Fruit fly (Drosophila melanogaster) whole organism, embryonic: ENCODE data around the gene CG33124.

Experiments used
- Abd-B ChIP-seq: fragments of 200-800 bp; sonication (Bioruptor generic); optimal IDR thresholded peaks from 2 replicates; lab custom pipeline; 2018; ENCODE audit warnings: missing biosample characterization, mild to moderate bottlenecking, missing genetic modification characterization, moderate library complexity
- B-H2 ChIP-seq: fragments of 200-800 bp; sonication (Bioruptor generic); optimal IDR thresholded peaks from 2 replicates; lab custom pipeline; 2018; ENCODE audit warnings: missing biosample characterization, mild to moderate bottlenecking, missing genetic modification characterization
- Bteb2 ChIP-seq: fragments of 200-800 bp; sonication (Bioruptor generic); optimal IDR thresholded peaks from 2 replicates; lab custom pipeline; 2016; ENCODE audit warnings: missing biosample characterization, missing genetic modification characterization
- CG10147 ChIP-seq: fragments of 200-800 bp; sonication (Bioruptor generic); optimal IDR thresholded peaks from 2 replicates; lab custom pipeline; 2019; ENCODE audit warnings: missing biosample characterization, mild to moderate bottlenecking, missing genetic modification characterization, moderate library complexity
- CG12659 ChIP-seq: fragments of 200-800 bp; sonication (Bioruptor generic); optimal IDR thresholded peaks from 3 replicates; lab custom pipeline; 2017; ENCODE audit warnings: mild to moderate bottlenecking, missing biosample characterization, missing genetic modification reagents, missing genetic modification characterization
- CG13775 ChIP-seq: fragments of 200-800 bp; sonication (Bioruptor generic); optimal IDR thresholded peaks from 3 replicates; lab custom pipeline; 2017; ENCODE audit warnings: missing biosample characterization, mild to moderate bottlenecking, missing genetic modification characterization
- CG14050 ChIP-seq: fragments of 200-800 bp; sonication (Bioruptor generic); IDR thresholded peaks from 3 replicates; pipeline ENCODE4 v1.3.6; 2022; ENCODE audit warnings: missing biosample characterization, missing genetic modification characterization
- CG14667 ChIP-seq: fragments of 200-800 bp; sonication (Bioruptor generic); IDR thresholded peaks from 2 replicates; pipeline ENCODE4 v1.3.6; 2022; ENCODE audit warnings: missing biosample characterization, missing genetic modification characterization
- CG17361 ChIP-seq: fragments of 200-800 bp; sonication (Bioruptor generic); IDR thresholded peaks from 3 replicates; pipeline ENCODE4 v1.3.6; 2022; ENCODE audit warnings: missing biosample characterization, missing genetic modification characterization
- CG32772 ChIP-seq: fragments of 200-800 bp; sonication (Bioruptor generic); IDR thresholded peaks from 2 replicates; pipeline ENCODE4 v1.3.6; 2022; ENCODE audit warnings: missing biosample characterization, missing genetic modification characterization
- CG33213 ChIP-seq: fragments of 200-800 bp; sonication (Bioruptor generic); optimal IDR thresholded peaks from 3 replicates; lab custom pipeline; 2016; ENCODE audit warnings: missing biosample characterization, missing genetic modification characterization
- CG6765 ChIP-seq: fragments of 200-800 bp; sonication (Bioruptor generic); optimal IDR thresholded peaks from 3 replicates; lab custom pipeline; 2017; ENCODE audit warnings: missing biosample characterization, mild to moderate bottlenecking, missing genetic modification characterization
- CG8765 ChIP-seq: fragments of 200-800 bp; sonication (Bioruptor generic); IDR thresholded peaks from 2 replicates; pipeline ENCODE4 v1.3.6; 2022; ENCODE audit warnings: missing biosample characterization, missing genetic modification characterization
- CG8924 ChIP-seq: fragments of 200-800 bp; optimal IDR thresholded peaks from 3 replicates; lab custom pipeline; 2019; ENCODE audit warnings: missing biosample characterization, mild to moderate bottlenecking, missing genetic modification characterization, moderate library complexity
- D19A ChIP-seq: fragments of 200-800 bp; optimal IDR thresholded peaks from 3 replicates; lab custom pipeline; 2019; ENCODE audit warnings: missing biosample characterization, mild to moderate bottlenecking, missing genetic modification characterization, moderate library complexity
- D19B ChIP-seq: fragments of 200-800 bp; sonication (Bioruptor generic); optimal IDR thresholded peaks from 2 replicates; lab custom pipeline; 2017; ENCODE audit warnings: missing biosample characterization, mild to moderate bottlenecking, missing genetic modification characterization
- Dad ChIP-seq: fragments of 200-800 bp; sonication (Bioruptor generic); optimal IDR thresholded peaks from 3 replicates; lab custom pipeline; 2016; ENCODE audit warnings: missing biosample characterization, missing genetic modification characterization
- Dp ChIP-seq: fragments of 200-800 bp; sonication (Bioruptor generic); optimal IDR thresholded peaks from 2 replicates; lab custom pipeline; 2018; ENCODE audit warnings: missing biosample characterization, mild to moderate bottlenecking, missing genetic modification characterization, moderate library complexity
- Drgx ChIP-seq: fragments of 200-800 bp; sonication (Bioruptor generic); IDR thresholded peaks from 2 replicates; pipeline ENCODE4 v1.3.6; 2022; ENCODE audit warnings: missing biosample characterization, missing genetic modification characterization
- GATAe ChIP-seq: fragments of 200-800 bp; sonication (Bioruptor generic); conservative IDR thresholded peaks from 2 replicates; pipeline ENCODE4 v1.3.6; 2022; ENCODE audit warnings: missing biosample characterization, missing genetic modification characterization
- HHEX ChIP-seq: fragments of 200-800 bp; sonication (Bioruptor generic); optimal IDR thresholded peaks from 3 replicates; lab custom pipeline; 2017; ENCODE audit warnings: missing biosample characterization, mild to moderate bottlenecking, missing genetic modification characterization, missing genetic modification reagents
- HLH54F ChIP-seq: fragments of 200-800 bp; sonication (Bioruptor generic); optimal IDR thresholded peaks from 3 replicates; lab custom pipeline; 2016; ENCODE audit warnings: missing biosample characterization, missing genetic modification characterization
- Hmr ChIP-seq: fragments of 200-800 bp; sonication (Bioruptor generic); optimal IDR thresholded peaks from 3 replicates; lab custom pipeline; 2017; ENCODE audit warnings: mild to moderate bottlenecking, missing biosample characterization, missing genetic modification reagents, missing genetic modification characterization
- Hmx ChIP-seq: fragments of 200-800 bp; sonication (Bioruptor generic); optimal IDR thresholded peaks from 2 replicates; lab custom pipeline; 2016; ENCODE audit warnings: missing biosample characterization, missing genetic modification characterization
- NfI ChIP-seq: fragments of 200-800 bp; sonication (Bioruptor generic); optimal IDR thresholded peaks from 3 replicates; lab custom pipeline; 2018; ENCODE audit warnings: missing biosample characterization, mild to moderate bottlenecking, missing genetic modification characterization, moderate library complexity
- abd-A ChIP-seq: fragments of 200-800 bp; sonication (Bioruptor generic); optimal IDR thresholded peaks from 3 replicates; lab custom pipeline; 2019; ENCODE audit warnings: missing biosample characterization, mild to moderate bottlenecking, missing genetic modification characterization, moderate library complexity
- bab2 ChIP-seq: fragments of 200-800 bp; sonication (Bioruptor generic); optimal IDR thresholded peaks from 2 replicates; lab custom pipeline; 2016; ENCODE audit warnings: missing biosample characterization, missing genetic modification characterization
- bsh ChIP-seq, 2 experiments: fragments of 200-800 bp; sonication (Bioruptor generic); optimal IDR thresholded peaks; 2 replicates each; lab custom pipeline; 2017 to 2018; ENCODE audit warnings: mild to moderate bottlenecking in 2 of 2, missing biosample characterization in 2 of 2, missing genetic modification characterization in 2 of 2, moderate library complexity in 1 of 2
- caup ChIP-seq: fragments of 200-800 bp; sonication (Bioruptor generic); optimal IDR thresholded peaks from 3 replicates; lab custom pipeline; 2017; ENCODE audit warnings: missing biosample characterization, mild to moderate bottlenecking, missing genetic modification characterization, moderate library complexity; ENCODE audit not compliant: severe bottlenecking
- cwo ChIP-seq: fragments of 200-800 bp; sonication (Bioruptor generic); optimal IDR thresholded peaks from 3 replicates; lab custom pipeline; 2017; ENCODE audit warnings: missing biosample characterization, missing genetic modification characterization, mild to moderate bottlenecking, moderate library complexity, missing genetic modification reagents
- dmrt11E ChIP-seq: fragments of 200-800 bp; sonication (Bioruptor generic); optimal IDR thresholded peaks from 3 replicates; lab custom pipeline; 2018; ENCODE audit warnings: missing biosample characterization, mild to moderate bottlenecking, missing genetic modification characterization, moderate library complexity
- emc ChIP-seq: fragments of 200-800 bp; sonication (Bioruptor generic); optimal IDR thresholded peaks from 2 replicates; lab custom pipeline; 2016; ENCODE audit warnings: missing biosample characterization, missing genetic modification characterization
- en ChIP-seq: fragments of 200-800 bp; sonication (Bioruptor generic); optimal IDR thresholded peaks from 2 replicates; lab custom pipeline; 2016; ENCODE audit warnings: missing biosample characterization, missing genetic modification characterization
- eve ChIP-seq, 2 experiments: fragments of >200 bp; optimal IDR thresholded peaks; 2 replicates each; lab custom pipeline; 2017; ENCODE audit warnings: missing biosample characterization in 2 of 2, missing genetic modification characterization in 2 of 2
- fd3F ChIP-seq: fragments of 200-800 bp; sonication (Bioruptor generic); optimal IDR thresholded peaks from 2 replicates; lab custom pipeline; 2018; ENCODE audit warnings: missing biosample characterization, mild to moderate bottlenecking, missing genetic modification characterization, moderate library complexity
- grn ChIP-seq: fragments of 200-800 bp; sonication (Bioruptor generic); optimal IDR thresholded peaks from 3 replicates; lab custom pipeline; 2017; ENCODE audit warnings: missing biosample characterization, missing genetic modification characterization
- gsb-n ChIP-seq: fragments of 200-800 bp; sonication (Bioruptor generic); optimal IDR thresholded peaks from 3 replicates; lab custom pipeline; 2018; ENCODE audit warnings: missing biosample characterization, mild to moderate bottlenecking, missing genetic modification characterization
- ham ChIP-seq: fragments of 200-800 bp; sonication (Bioruptor generic); IDR thresholded peaks from 2 replicates; pipeline ENCODE4 v1.3.6; 2022; ENCODE audit warnings: missing biosample characterization, missing genetic modification characterization
- kni ChIP-seq: fragments of 200-800 bp; sonication (Bioruptor generic); optimal IDR thresholded peaks from 3 replicates; lab custom pipeline; 2017; ENCODE audit warnings: mild to moderate bottlenecking, missing biosample characterization, missing genetic modification reagents, missing genetic modification characterization
- knrl ChIP-seq: fragments of 200-800 bp; sonication (Bioruptor generic); IDR thresholded peaks from 3 replicates; pipeline ENCODE4 v1.3.6; 2022; ENCODE audit warnings: missing biosample characterization, missing genetic modification characterization; ENCODE audit not compliant: partially characterized antibody
- pho ChIP-seq: fragments of 200-800 bp; sonication (Bioruptor generic); optimal IDR thresholded peaks from 2 replicates; lab custom pipeline; 2016; ENCODE audit warnings: missing biosample characterization, missing genetic modification characterization
- phol ChIP-seq: fragments of 200-800 bp; sonication (Bioruptor generic); optimal IDR thresholded peaks from 3 replicates; lab custom pipeline; 2018; ENCODE audit warnings: missing biosample characterization, mild to moderate bottlenecking, missing genetic modification characterization, moderate library complexity
- pnt ChIP-seq: fragments of 200-800 bp; sonication (Bioruptor generic); optimal IDR thresholded peaks from 3 replicates; lab custom pipeline; 2016; ENCODE audit warnings: missing biosample characterization, missing genetic modification characterization
- pros ChIP-seq: fragments of 200-800 bp; sonication (Bioruptor generic); optimal IDR thresholded peaks from 3 replicates; lab custom pipeline; 2019; ENCODE audit warnings: missing biosample characterization, mild to moderate bottlenecking, missing genetic modification characterization, moderate library complexity
- run ChIP-seq: fragments of 200-800 bp; sonication (Bioruptor generic); optimal IDR thresholded peaks from 3 replicates; lab custom pipeline; 2018; ENCODE audit warnings: missing biosample characterization, mild to moderate bottlenecking, missing genetic modification characterization
- sr ChIP-seq: fragments of 200-800 bp; sonication (Bioruptor generic); IDR thresholded peaks from 3 replicates; pipeline ENCODE4 v1.3.6; 2022; ENCODE audit warnings: missing biosample characterization, missing genetic modification characterization
- unc-4 ChIP-seq: fragments of 200-800 bp; sonication (Bioruptor generic); IDR thresholded peaks from 2 replicates; pipeline ENCODE4 v1.3.6; 2022; ENCODE audit warnings: missing biosample characterization, missing genetic modification characterization; ENCODE audit not compliant: partially characterized antibody
- unpg ChIP-seq: fragments of 200-800 bp; sonication (Bioruptor generic); optimal IDR thresholded peaks from 3 replicates; lab custom pipeline; 2018; ENCODE audit warnings: missing biosample characterization, mild to moderate bottlenecking, missing genetic modification characterization, moderate library complexity
- vvl ChIP-seq: fragments of 200-800 bp; sonication (Bioruptor generic); IDR thresholded peaks from 2 replicates; pipeline ENCODE4 v1.3.6; 2022; ENCODE audit warnings: missing biosample characterization, missing genetic modification characterization
- zfh1 ChIP-seq: fragments of 200-800 bp; sonication (Bioruptor generic); IDR thresholded peaks from 3 replicates; pipeline ENCODE4 v1.3.6; 2022; ENCODE audit warnings: missing biosample characterization, missing genetic modification characterization

CG33124 gene

dm6 chr2L:2166958-2167707, 41.8 kb downstream of the CG33124 start (continued):
- TF ChIP-seq NfI (GFP tag; lab: Kevin White, UChicago) (no peak), pros (GFP tag; lab: Kevin White, UChicago) (peak; percentile 6), vvl (GFP tag; lab: Robert Waterston, UW) (peak; percentile 53; the same call in 1 of the 2 replicates), en (no peak), CG14050 (no peak), pho (GFP tag; lab: Kevin White, UChicago) (no peak), run (no peak), bab2 (GFP tag; lab: Kevin White, UChicago) (no peak), GATAe (no peak), grn (peak; percentile 97), fd3F (GFP tag; lab: Kevin White, UChicago) (no peak), kni (GFP tag; lab: Kevin White, UChicago) (peak; percentile 71), Dp (GFP tag; lab: Kevin White, UChicago) (no peak), phol (tag; lab: Kevin White, UChicago) (peak; percentile 6), Hmr (no peak), bsh (GFP tag; optimal IDR thresholded peaks at IDR 0.05; lab: Kevin White, UChicago) (peak in 1 of 2 experiments; percentile 14), CG17361 (0 out of 3 replicates have a peak, but pooled peaks have one; percentile 17), dmrt11E (tag; lab: Kevin White, UChicago) (peak; percentile 17), unpg (GFP tag; lab: Kevin White, UChicago) (peak; percentile 27), Abd-B (GFP tag; lab: Kevin White, UChicago) (no peak), CG10147 (GFP tag; lab: Kevin White, UChicago) (no peak), D19A (tag; lab: Kevin White, UChicago) (peak; percentile 12), Drgx (GFP tag; lab: Robert Waterston, UW) (0 out of 2 replicates have a peak, but pooled peaks have one; percentile 47), Dad (GFP tag; lab: Kevin White, UChicago) (no peak), abd-A (peak; percentile 82), eve (GFP tag; optimal IDR thresholded peaks at IDR 0.05; lab: Kevin White, UChicago) (peak in 1 of 2 experiments; percentile 33), Hmx (GFP tag; lab: Kevin White, UChicago) (no peak), unc-4 (GFP tag; lab: Robert Waterston, UW) (no peak)

- TF ChIP-seq CG33213 (GFP tag; lab: Kevin White, UChicago), result no peak
- TF ChIP-seq pnt, result no peak
- TF ChIP-seq HHEX (GFP tag; lab: Kevin White, UChicago), result peak; percentile 22
- TF ChIP-seq gsb-n (tag; lab: Kevin White, UChicago), result peak; percentile 40
- TF ChIP-seq knrl (GFP tag; lab: Robert Waterston, UW), result no peak
- TF ChIP-seq Bteb2 (GFP tag; lab: Kevin White, UChicago), result no peak
- TF ChIP-seq ham (GFP tag; lab: Robert Waterston, UW), result no peak
- peak; percentile 42 for TF ChIP-seq B-H2 (GFP tag; lab: Kevin White, UChicago)
- no peak for TF ChIP-seq CG12659 (GFP tag; lab: Kevin White, UChicago)
- no peak for TF ChIP-seq CG6765
- TF ChIP-seq CG8924 (tag; lab: Kevin White, UChicago), result peak; percentile 1
- TF ChIP-seq HLH54F (GFP tag; lab: Kevin White, UChicago), result no peak
- peak; percentile 89 for TF ChIP-seq cwo (GFP tag; lab: Kevin White, UChicago)
- TF ChIP-seq caup (GFP tag; lab: Kevin White, UChicago), result peak; percentile 15
- TF ChIP-seq CG14667 (GFP tag; lab: Robert Waterston, UW), result no peak
- TF ChIP-seq zfh1 (GFP tag; lab: Robert Waterston, UW), result no peak
- TF ChIP-seq D19B (GFP tag; lab: Kevin White, UChicago), result no peak
- peak; percentile 71; the same call in 2 of the 3 replicates for TF ChIP-seq sr (GFP tag; lab: Robert Waterston, UW)
- no peak for TF ChIP-seq CG13775
- no peak for TF ChIP-seq CG8765 (GFP tag; lab: Robert Waterston, UW)
- no peak for TF ChIP-seq CG32772
- no peak for TF ChIP-seq emc (GFP tag; lab: Kevin White, UChicago)
Measured at dm6 chr2L:2165864-2166263, 43.0 kb downstream of the CG33124 start.
